Worm (Caenorhabditis elegans) whole organism, L3 larva: ENCODE results near the gene twk-17.

Source experiments
- R02D3.7 ChIP-seq: fragments of 150-350 bp; optimal IDR thresholded peaks from 2 replicates; lab custom pipeline; 2014; ENCODE audit warnings: missing biosample characterization, missing genetic modification characterization
- ZK546.5 ChIP-seq: sonication (generic microtip); optimal IDR thresholded peaks from 2 replicates; lab custom pipeline; 2017; ENCODE audit warnings: missing biosample characterization, missing genetic modification characterization
- aly-2 ChIP-seq: fragments of 150-350 bp; optimal IDR thresholded peaks from 2 replicates; lab custom pipeline; 2014; ENCODE audit warnings: missing biosample characterization, missing genetic modification characterization
- ceh-82 ChIP-seq: fragments of 150-350 bp; optimal IDR thresholded peaks from 2 replicates; lab custom pipeline; 2014; ENCODE audit warnings: missing biosample characterization, missing genetic modification characterization
- daf-12 ChIP-seq: fragments of 150-350 bp; optimal IDR thresholded peaks from 2 replicates; lab custom pipeline; 2014; ENCODE audit warnings: missing biosample characterization, missing genetic modification reagents, missing genetic modification characterization
- egl-27 ChIP-seq: sonication (generic microtip); optimal IDR thresholded peaks from 4 replicates; lab custom pipeline; 2017; ENCODE audit warnings: missing biosample characterization, missing genetic modification reagents, missing genetic modification characterization
- egl-5 ChIP-seq: fragments of 150-350 bp; optimal IDR thresholded peaks from 2 replicates; lab custom pipeline; 2017; ENCODE audit warnings: missing biosample characterization, missing genetic modification reagents, missing genetic modification characterization, inconsistent platforms
- elt-1 ChIP-seq: fragments of 150-350 bp; optimal IDR thresholded peaks from 2 replicates; lab custom pipeline; 2014; ENCODE audit warnings: missing biosample characterization, missing genetic modification characterization
- elt-2 ChIP-seq: sonication (generic microtip); optimal IDR thresholded peaks from 2 replicates; lab custom pipeline; 2016; ENCODE audit warnings: missing genetic modification reagents, mild to moderate bottlenecking, missing genetic modification characterization, missing compliant biosample characterization
- elt-3 ChIP-seq, 3 experiments: fragments of 150-350 bp in 1 of 3; sonication (generic microtip) in 2 of 3; optimal IDR thresholded peaks; 2 replicates in 2 of 3; 4 replicates in 1 of 3; lab custom pipeline; 2014 to 2017; ENCODE audit warnings: missing biosample characterization in 3 of 3, missing genetic modification characterization in 3 of 3
- fkh-10 ChIP-seq: sonication (generic microtip); optimal IDR thresholded peaks from 2 replicates; lab custom pipeline; 2017; ENCODE audit warnings: missing biosample characterization, missing genetic modification reagents, missing genetic modification characterization
- fos-1 ChIP-seq: fragments of 150-350 bp; optimal IDR thresholded peaks from 2 replicates; lab custom pipeline; 2014; ENCODE audit warnings: missing biosample characterization, missing genetic modification characterization
- hmg-11 ChIP-seq: sonication (generic microtip); optimal IDR thresholded peaks from 2 replicates; lab custom pipeline; 2016; ENCODE audit warnings: missing genetic modification characterization, missing compliant biosample characterization
- jun-1 ChIP-seq: fragments of 150-350 bp; optimal IDR thresholded peaks from 2 replicates; lab custom pipeline; 2014; ENCODE audit warnings: missing biosample characterization, missing genetic modification reagents, missing genetic modification characterization
- lin-15B ChIP-seq: fragments of 150-350 bp; optimal IDR thresholded peaks from 2 replicates; lab custom pipeline; 2014; ENCODE audit warnings: missing biosample characterization, missing genetic modification characterization
- lin-39 ChIP-seq: fragments of 150-350 bp; optimal IDR thresholded peaks from 2 replicates; lab custom pipeline; 2018; ENCODE audit warnings: missing biosample characterization, missing genetic modification reagents, missing genetic modification characterization
- mdl-1 ChIP-seq: fragments of 150-350 bp; optimal IDR thresholded peaks from 2 replicates; lab custom pipeline; 2014; ENCODE audit warnings: missing biosample characterization, missing genetic modification characterization
- mml-1 ChIP-seq: fragments of 150-350 bp; sonication (generic microtip); optimal IDR thresholded peaks from 3 replicates; lab custom pipeline; 2014; ENCODE audit warnings: missing biosample characterization, missing genetic modification characterization
- nfya-1 ChIP-seq: sonication (generic microtip); optimal IDR thresholded peaks from 2 replicates; lab custom pipeline; 2017; ENCODE audit warnings: missing genetic modification characterization, mild to moderate bottlenecking, missing compliant biosample characterization, antibody characterized with exemption, moderate library complexity; ENCODE audit not compliant: insufficient read depth
- nhr-23 ChIP-seq: fragments of 150-350 bp; optimal IDR thresholded peaks from 2 replicates; lab custom pipeline; 2014; ENCODE audit warnings: missing biosample characterization, missing genetic modification reagents, missing genetic modification characterization
- nhr-237 ChIP-seq: fragments of 150-350 bp; optimal IDR thresholded peaks from 2 replicates; lab custom pipeline; 2014; ENCODE audit warnings: missing biosample characterization, missing genetic modification characterization
- nhr-28 ChIP-seq: fragments of 150-350 bp; optimal IDR thresholded peaks from 2 replicates; lab custom pipeline; 2014; ENCODE audit warnings: missing biosample characterization, missing genetic modification characterization
- nhr-43 ChIP-seq: sonication (generic microtip); optimal IDR thresholded peaks from 2 replicates; lab custom pipeline; 2016; ENCODE audit warnings: mild to moderate bottlenecking, missing genetic modification characterization, missing compliant biosample characterization; ENCODE audit not compliant: poor library complexity, severe bottlenecking
- nhr-67 ChIP-seq: fragments of 150-350 bp; optimal IDR thresholded peaks from 2 replicates; lab custom pipeline; 2014; ENCODE audit warnings: missing biosample characterization, missing genetic modification characterization
- nhr-76 ChIP-seq: fragments of 150-350 bp; sonication (generic microtip); optimal IDR thresholded peaks from 5 replicates; lab custom pipeline; 2014; ENCODE audit warnings: missing biosample characterization, missing genetic modification characterization
- nhr-77 ChIP-seq: fragments of 150-350 bp; optimal IDR thresholded peaks from 2 replicates; lab custom pipeline; 2014; ENCODE audit warnings: missing biosample characterization, missing genetic modification characterization
- pha-4 ChIP-seq: fragments of 150-350 bp; optimal IDR thresholded peaks from 2 replicates; lab custom pipeline; 2014; ENCODE audit warnings: missing biosample characterization, missing genetic modification reagents, missing genetic modification characterization
- pqm-1 ChIP-seq: fragments of 150-350 bp; optimal IDR thresholded peaks from 2 replicates; lab custom pipeline; 2017; ENCODE audit warnings: missing biosample characterization, missing genetic modification characterization, inconsistent platforms
- sea-2 ChIP-seq: fragments of 150-350 bp; sonication (generic microtip); optimal IDR thresholded peaks from 4 replicates; lab custom pipeline; 2014; ENCODE audit warnings: missing biosample characterization, missing genetic modification reagents, missing genetic modification characterization
- snpc-4 ChIP-seq: fragments of 150-350 bp; optimal IDR thresholded peaks from 2 replicates; lab custom pipeline; 2014; ENCODE audit warnings: missing biosample characterization, missing genetic modification characterization
- tbx-2 ChIP-seq: sonication (generic microtip); optimal IDR thresholded peaks from 2 replicates; lab custom pipeline; 2016; ENCODE audit warnings: mild to moderate bottlenecking, missing genetic modification characterization, missing compliant biosample characterization
- unc-62 ChIP-seq: fragments of 150-350 bp; sonication (generic microtip); optimal IDR thresholded peaks from 4 replicates; lab custom pipeline; 2014; ENCODE audit warnings: missing biosample characterization, missing genetic modification reagents, missing genetic modification characterization
- ztf-11 ChIP-seq: fragments of 150-350 bp; optimal IDR thresholded peaks from 2 replicates; lab custom pipeline; 2014; ENCODE audit warnings: missing biosample characterization, missing genetic modification characterization
- ztf-4 ChIP-seq: fragments of 150-350 bp; optimal IDR thresholded peaks from 2 replicates; lab custom pipeline; 2014; ENCODE audit warnings: missing biosample characterization, missing genetic modification characterization

The twk-17 gene

ce11 chrX:7607982-7608381, at the start of gene twk-17:
Gene twk-17 (minus strand): TSS chrX:7608082.
- TF ChIP-seq nhr-43 (tag; lab: Kevin White, UChicago) = no peak

- TF ChIP-seq egl-27 = no peak
- TF ChIP-seq, all 47 proteins: peak for 0
These were observed 49.0 kb upstream of the twk-17 start, which contains the start of gene F27D9.12 for ce11 chrX:7656875-7657274. Gene F27D9.12 (minus strand): TSS chrX:7656975.

ce11 chrX:7655469-7656003, 47.7 kb upstream of the twk-17 start:
- no peak for TF ChIP-seq nhr-237
- TF ChIP-seq nfya-1 (tag; lab: Kevin White, UChicago) = peak; percentile 42

- peak; percentile 50 for TF ChIP-seq lin-39 (tag; lab: Kevin White, UChicago)
- TF ChIP-seq nfya-1 (tag; lab: Kevin White, UChicago) = peak; percentile 73
- peak; percentile 28 for TF ChIP-seq mdl-1 (tag; lab: Kevin White, UChicago)
- TF ChIP-seq elt-1 (tag; lab: Kevin White, UChicago) = no peak
- TF ChIP-seq tbx-2 = no peak
- TF ChIP-seq fos-1 (tag; lab: Kevin White, UChicago) = no peak
- TF ChIP-seq egl-27 = no peak
- no peak for TF ChIP-seq nhr-67 (tag; lab: Kevin White, UChicago)
- peak; percentile 19 for TF ChIP-seq hmg-11
- TF ChIP-seq fkh-10 (GFP tag; lab: Kevin White, UChicago) = no peak
These were observed 46.0 kb upstream of the twk-17 start for ce11 chrX:7653708-7654390.

DNA sequence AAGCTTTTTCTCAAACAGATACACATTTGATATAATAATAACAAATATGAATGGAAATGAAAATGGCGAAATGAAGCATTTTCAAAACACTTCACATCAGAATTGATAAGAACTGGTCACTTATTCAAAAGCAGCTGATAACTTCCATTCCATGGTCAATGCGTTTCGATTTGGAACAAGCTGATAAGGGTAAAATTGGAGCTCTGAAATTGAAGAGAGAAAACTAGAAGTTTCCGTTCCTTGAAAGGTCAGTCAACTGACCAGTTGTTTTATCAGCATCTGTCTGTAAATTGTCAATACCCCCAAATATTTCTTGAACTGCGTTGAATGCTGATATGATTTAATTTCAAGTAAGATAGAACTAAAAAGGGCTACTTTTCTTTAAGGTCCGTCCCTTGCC, 44.4 kb upstream of the twk-17 start:
- TF ChIP-seq ztf-4 (tag; lab: Kevin White, UChicago) (no peak), pqm-1 (tag; lab: Kevin White, UChicago) (peak; percentile 24), ZK546.5 (tag; lab: Kevin White, UChicago) (no peak), elt-2 (tag; lab: Kevin White, UChicago) (peak; percentile 39), egl-5 (tag; lab: Kevin White, UChicago) (no peak), pha-4 (peak; percentile 22)

- TF ChIP-seq lin-39 (tag; lab: Kevin White, UChicago) (peak; percentile 14), jun-1 (no peak), hmg-11 (peak; percentile 46), nhr-77 (tag; lab: Kevin White, UChicago) (no peak), tbx-2 (no peak), fos-1 (tag; lab: Kevin White, UChicago) (no peak), elt-1 (tag; lab: Kevin White, UChicago) (no peak), nfya-1 (tag; lab: Kevin White, UChicago) (peak; percentile 43)
These were observed 43.5 kb upstream of the twk-17 start for ce11 chrX:7651219-7651958.

DNA sequence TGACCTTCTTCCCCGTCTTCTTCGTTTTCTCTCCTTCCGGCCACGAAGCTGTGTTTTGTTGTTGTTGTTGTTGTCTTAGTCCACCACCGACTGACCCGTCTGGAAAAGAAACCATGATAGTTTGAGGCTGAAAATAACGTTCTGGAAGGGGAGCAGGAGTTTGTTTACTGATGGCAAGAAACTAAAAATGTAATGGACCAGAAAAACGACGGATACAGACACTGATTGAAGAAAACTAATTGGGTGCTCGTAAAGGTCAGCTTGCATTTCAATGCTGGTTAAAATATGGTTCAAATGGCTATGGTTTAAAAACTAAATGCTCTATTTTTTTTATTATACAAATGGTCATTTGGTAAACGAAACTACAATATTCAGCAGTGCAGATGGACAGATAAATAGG, 37.4 kb upstream of the twk-17 start, which contains the start of gene F26A10.2:
F26A10.2 (minus strand) TSS at position 101 of the 400 bp plus-strand sequence.
- peak; percentile 40 for TF ChIP-seq lin-39 (tag; lab: Kevin White, UChicago)
- TF ChIP-seq tbx-2 = no peak
- TF ChIP-seq ztf-4 (tag; lab: Kevin White, UChicago) = no peak
- no peak for TF ChIP-seq mml-1 (tag; lab: Kevin White, UChicago)
- TF ChIP-seq nhr-77 (tag; lab: Kevin White, UChicago) = no peak
- TF ChIP-seq aly-2 (tag; lab: Kevin White, UChicago) = no peak

DNA sequence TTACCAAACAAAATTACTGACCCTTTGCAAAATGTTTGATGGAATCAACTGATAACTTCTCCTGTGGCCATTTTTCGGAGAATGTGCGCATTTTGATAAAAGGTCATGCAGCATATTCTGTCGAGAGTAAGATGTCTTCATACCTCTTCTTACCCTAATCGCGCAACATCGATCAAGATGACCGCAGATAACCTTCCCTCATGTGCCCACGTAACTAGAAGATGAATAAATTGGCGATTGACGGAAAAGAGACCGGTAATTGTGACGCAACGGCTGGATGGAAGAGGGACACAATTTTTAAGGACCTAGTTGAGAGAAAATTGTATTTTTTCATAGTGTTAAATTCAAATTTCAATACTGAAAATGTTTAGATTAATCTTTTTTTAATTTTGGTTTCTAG, 32.9 kb upstream of the twk-17 start:
- no peak for TF ChIP-seq fos-1 (tag; lab: Kevin White, UChicago)
- TF ChIP-seq nhr-43 (tag; lab: Kevin White, UChicago) = no peak
- TF ChIP-seq daf-12 = no peak
- no peak for TF ChIP-seq ztf-11 (tag; lab: Kevin White, UChicago)
- no peak for TF ChIP-seq nhr-76 (tag; lab: Kevin White, UChicago)
- no peak for TF ChIP-seq ceh-82 (tag; lab: Kevin White, UChicago)
- TF ChIP-seq R02D3.7 (tag; lab: Kevin White, UChicago) = no peak
- TF ChIP-seq mml-1 (tag; lab: Kevin White, UChicago) = no peak
- TF ChIP-seq elt-3 (tag; optimal IDR thresholded peaks at IDR 0.05; lab: Kevin White, UChicago) = no peak
- no peak for TF ChIP-seq tbx-2
- no peak for TF ChIP-seq nhr-23
- no peak for TF ChIP-seq nhr-67 (tag; lab: Kevin White, UChicago)
- TF ChIP-seq sea-2 (GFP tag; lab: Kevin White, UChicago) = no peak
- TF ChIP-seq snpc-4 (tag; lab: Kevin White, UChicago) = no peak
- TF ChIP-seq nhr-28 = no peak
- no peak for TF ChIP-seq nhr-77 (tag; lab: Kevin White, UChicago)
- no peak for TF ChIP-seq unc-62 (GFP tag; lab: Kevin White, UChicago)
- no peak for TF ChIP-seq lin-15B
